Worm (Caenorhabditis elegans): ENCODE results near the gene B0361.11.

- TF ChIP-seq nhr-237 (tag; optimal IDR thresholded peaks at IDR 0.05): no peak
- no peak for TF ChIP-seq ZK546.5 (tag; optimal IDR thresholded peaks at IDR 0.05)
- no peak for TF ChIP-seq mdl-1 (tag; optimal IDR thresholded peaks at IDR 0.05)
- no peak for TF ChIP-seq ama-1 (optimal IDR thresholded peaks at IDR 0.05)
- no peak for TF ChIP-seq skn-1 (tag; optimal IDR thresholded peaks at IDR 0.05)
- TF ChIP-seq nhr-10 (tag; optimal IDR thresholded peaks at IDR 0.05): no peak
- TF ChIP-seq aly-2 (tag; optimal IDR thresholded peaks at IDR 0.05): no peak
- TF ChIP-seq nhr-23 (tag; optimal IDR thresholded peaks at IDR 0.05): no peak
- no peak for TF ChIP-seq nhr-77 (tag; optimal IDR thresholded peaks at IDR 0.05)
- TF ChIP-seq lin-13 (GFP tag; optimal IDR thresholded peaks at IDR 0.05): peak; percentile 59
- TF ChIP-seq ceh-82 (tag; optimal IDR thresholded peaks at IDR 0.05): no peak
Observed at ce11 chrIII:7277228-7277627, at the start of gene B0361.11, which contains the start of gene spot-1.
